Fruit fly (Drosophila melanogaster): Measurements from ENCODE around the gene CG11601.

Gene CG11601

DNA sequence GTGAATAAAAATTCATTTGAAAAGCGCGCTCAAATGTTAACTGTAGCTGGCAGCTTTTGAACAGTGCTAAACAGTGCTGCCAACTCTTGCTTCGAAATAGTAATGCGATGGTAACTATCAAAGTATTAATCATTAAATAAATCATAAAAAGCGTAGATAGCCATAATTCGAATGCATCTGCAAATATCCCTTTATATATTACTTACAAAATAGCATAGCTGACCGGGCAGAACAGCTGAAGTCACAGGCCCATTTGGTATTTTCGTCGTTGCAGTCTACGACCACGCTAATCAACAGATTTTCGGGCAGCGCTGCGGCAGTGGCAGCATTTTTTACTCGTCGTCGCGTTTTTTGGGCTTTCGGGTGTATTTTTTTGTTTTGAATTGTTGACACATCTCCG, 22.6 kb upstream of the CG11601 start, which contains the start of gene Plc21C:
Gene Plc21C (plus strand): TSS at position 290 of the 400 bp plus-strand sequence.
- no peak for TF ChIP-seq CG34367 (tag; optimal IDR thresholded peaks at IDR 0.05)
- no peak for TF ChIP-seq rn (GFP tag; IDR thresholded peaks at IDR 0.05)
- TF ChIP-seq CG8301 (tag; optimal IDR thresholded peaks at IDR 0.05), result no peak
- TF ChIP-seq Snoo (tag; optimal IDR thresholded peaks at IDR 0.05), result no peak
- TF ChIP-seq CG17806 (tag; optimal IDR thresholded peaks at IDR 0.05), result peak; percentile 11
- no peak for TF ChIP-seq CG10348 (GFP tag; IDR thresholded peaks at IDR 0.05)
- TF ChIP-seq D1 (tag; optimal IDR thresholded peaks at IDR 0.05), result no peak
- no peak for TF ChIP-seq Pif1B (GFP tag; optimal IDR thresholded peaks at IDR 0.05)
- no peak for TF ChIP-seq CG4496 (GFP tag; IDR thresholded peaks at IDR 0.05)
- TF ChIP-seq CG9948 (tag; optimal IDR thresholded peaks at IDR 0.05), result no peak
- TF ChIP-seq EcR (GFP tag; optimal IDR thresholded peaks at IDR 0.05), result no peak
- TF ChIP-seq CG14655 (GFP tag; optimal IDR thresholded peaks at IDR 0.05), result peak; percentile 9
- TF ChIP-seq CG13204 (GFP tag; optimal IDR thresholded peaks at IDR 0.05), result no peak
- TF ChIP-seq gl (tag; optimal IDR thresholded peaks at IDR 0.05), result no peak
- peak; percentile 14 for TF ChIP-seq CG8159 (tag; optimal IDR thresholded peaks at IDR 0.05)
- TF ChIP-seq CG15710 (tag; optimal IDR thresholded peaks at IDR 0.05), result peak; percentile 27
- TF ChIP-seq fd96Ca (GFP tag; IDR thresholded peaks at IDR 0.05), result no peak
- TF ChIP-seq Ets98B (GFP tag; IDR thresholded peaks at IDR 0.05), result no peak
- TF ChIP-seq CG12605 (GFP tag; IDR thresholded peaks at IDR 0.05), result no peak
- no peak for TF ChIP-seq Pif1A (GFP tag; optimal IDR thresholded peaks at IDR 0.05)
- no peak for TF ChIP-seq CG32121 (GFP tag; IDR thresholded peaks at IDR 0.05)

DNA sequence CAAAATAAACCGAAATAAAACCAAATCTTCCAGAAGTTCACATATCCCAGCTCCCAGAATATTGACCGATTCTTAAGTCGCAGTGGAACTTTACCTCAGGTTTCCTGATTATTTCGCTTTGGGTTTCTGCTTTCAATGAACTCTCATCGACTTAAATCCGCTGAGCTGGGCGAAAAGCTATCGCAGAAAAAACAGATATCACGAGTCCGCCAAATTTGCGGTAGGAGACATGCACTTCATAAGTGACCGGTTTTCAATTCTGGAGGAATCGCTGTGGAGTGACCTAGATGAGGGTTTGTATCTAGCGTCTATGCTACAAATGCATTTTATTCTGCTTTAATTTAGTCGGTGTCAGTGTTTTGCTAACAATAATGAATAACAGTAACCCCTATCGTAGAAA, 22.1 kb upstream of the CG11601 start:
- no peak for TF ChIP-seq CG17806 (tag; optimal IDR thresholded peaks at IDR 0.05)

DNA sequence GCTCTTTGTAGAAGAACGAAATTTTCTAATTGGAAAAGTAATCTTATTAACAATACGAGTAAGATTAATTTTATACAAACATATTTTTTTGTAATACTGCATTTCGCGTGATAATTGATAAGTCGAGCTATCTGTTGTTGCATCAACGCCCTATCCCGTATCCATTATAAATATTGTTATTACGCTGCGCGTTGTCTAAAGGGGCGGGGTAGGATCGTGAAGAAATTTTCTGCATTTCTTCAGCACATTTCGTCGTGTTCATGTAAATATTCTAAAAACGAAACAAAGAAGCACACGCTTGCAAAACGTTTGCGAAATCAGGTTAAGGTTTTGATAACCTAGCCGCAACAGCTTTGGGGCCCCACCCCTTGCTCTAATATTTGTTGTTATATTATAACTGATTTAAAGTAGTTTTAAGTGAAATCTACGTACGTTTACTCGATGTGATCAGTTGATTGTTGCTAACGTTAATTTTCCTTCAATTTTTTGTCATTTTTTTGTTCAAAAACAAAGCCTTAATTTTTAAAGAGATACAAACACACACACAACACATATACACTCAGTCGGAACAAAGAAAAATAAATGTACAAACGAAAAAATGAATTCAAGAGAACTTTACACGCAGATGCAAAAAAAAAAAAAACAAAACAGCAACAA, 20.4 kb upstream of the CG11601 start:
- TF ChIP-seq Snoo (tag; optimal IDR thresholded peaks at IDR 0.05), result no peak
- no peak for TF ChIP-seq Pif1B (GFP tag; optimal IDR thresholded peaks at IDR 0.05)
- no peak for TF ChIP-seq CG32121 (GFP tag; IDR thresholded peaks at IDR 0.05)
- no peak for TF ChIP-seq Ets98B (GFP tag; IDR thresholded peaks at IDR 0.05)
- TF ChIP-seq CG14655 (GFP tag; optimal IDR thresholded peaks at IDR 0.05), result no peak
- TF ChIP-seq CG34367 (tag; optimal IDR thresholded peaks at IDR 0.05), result no peak
- TF ChIP-seq EcR (GFP tag; optimal IDR thresholded peaks at IDR 0.05), result no peak
- no peak for TF ChIP-seq CG13204 (GFP tag; optimal IDR thresholded peaks at IDR 0.05)
- no peak for TF ChIP-seq CG10348 (GFP tag; IDR thresholded peaks at IDR 0.05)
- TF ChIP-seq CG9948 (tag; optimal IDR thresholded peaks at IDR 0.05), result no peak
- TF ChIP-seq CG15710 (tag; optimal IDR thresholded peaks at IDR 0.05), result no peak
- TF ChIP-seq CG8159 (tag; optimal IDR thresholded peaks at IDR 0.05), result no peak
- no peak for TF ChIP-seq CG17806 (tag; optimal IDR thresholded peaks at IDR 0.05)
- TF ChIP-seq CG4496 (GFP tag; IDR thresholded peaks at IDR 0.05), result no peak
- no peak for TF ChIP-seq rn (GFP tag; IDR thresholded peaks at IDR 0.05)
- TF ChIP-seq CG8301 (tag; optimal IDR thresholded peaks at IDR 0.05), result no peak
- TF ChIP-seq CG12605 (GFP tag; IDR thresholded peaks at IDR 0.05), result no peak
- no peak for TF ChIP-seq fd96Ca (GFP tag; IDR thresholded peaks at IDR 0.05)
- TF ChIP-seq Pif1A (GFP tag; optimal IDR thresholded peaks at IDR 0.05), result no peak
- no peak for TF ChIP-seq gl (tag; optimal IDR thresholded peaks at IDR 0.05)

DNA sequence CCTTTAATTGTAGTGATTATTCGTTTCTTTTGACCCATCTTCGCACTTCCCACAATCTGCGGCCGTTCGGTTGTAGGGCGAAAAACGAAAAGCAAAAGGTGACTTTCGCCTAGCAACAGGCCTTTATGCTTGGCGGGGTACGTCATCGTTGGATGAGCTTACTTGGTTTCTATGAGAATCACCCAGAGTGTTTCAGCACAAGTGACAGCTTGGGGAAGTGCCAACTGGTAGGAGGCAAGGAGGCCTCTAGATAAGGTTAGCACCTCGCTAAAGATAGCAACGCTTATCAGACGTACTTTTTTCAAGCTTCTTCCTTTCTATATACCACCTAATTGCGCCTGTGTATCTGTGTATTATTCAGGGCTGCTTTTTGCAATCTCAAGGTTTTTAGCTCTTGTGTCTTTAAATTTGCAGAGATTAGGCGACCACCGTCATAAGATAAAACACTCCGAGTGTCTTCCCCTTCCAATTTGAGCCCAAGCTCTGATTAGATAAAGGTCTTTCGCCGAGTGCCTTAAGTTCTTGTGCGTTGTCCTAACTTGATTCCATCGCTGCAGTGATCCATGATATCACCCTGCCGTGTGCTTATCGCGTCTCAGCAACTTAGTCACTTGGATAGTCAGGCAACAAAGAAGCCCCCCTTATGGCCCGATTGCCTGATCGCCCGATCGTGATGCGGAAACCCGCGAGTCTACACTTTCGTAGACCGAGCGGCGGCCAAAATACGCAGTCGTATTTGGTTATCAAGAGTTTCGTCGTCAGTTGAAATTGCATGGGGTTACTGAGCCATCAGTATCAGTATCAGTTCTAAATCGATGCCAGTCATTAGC, 18.0 kb upstream of the CG11601 start:
- TF ChIP-seq gl (tag; optimal IDR thresholded peaks at IDR 0.05) (no peak), CG8159 (tag; optimal IDR thresholded peaks at IDR 0.05) (no peak), CG34367 (tag; optimal IDR thresholded peaks at IDR 0.05) (no peak), CG13204 (GFP tag; optimal IDR thresholded peaks at IDR 0.05) (no peak), CG14655 (GFP tag; optimal IDR thresholded peaks at IDR 0.05) (no peak), Pif1A (GFP tag; optimal IDR thresholded peaks at IDR 0.05) (no peak), CG4496 (GFP tag; IDR thresholded peaks at IDR 0.05) (no peak), CG10348 (GFP tag; IDR thresholded peaks at IDR 0.05) (no peak), CG32121 (GFP tag; IDR thresholded peaks at IDR 0.05) (no peak), D1 (tag; optimal IDR thresholded peaks at IDR 0.05) (no peak)

dm6 chr2L:300006-300405, 16.9 kb upstream of the CG11601 start:
- TF ChIP-seq Ets98B (GFP tag; IDR thresholded peaks at IDR 0.05) (no peak), fd96Ca (GFP tag; IDR thresholded peaks at IDR 0.05) (no peak), gl (tag; optimal IDR thresholded peaks at IDR 0.05) (no peak), rn (GFP tag; IDR thresholded peaks at IDR 0.05) (no peak), CG14655 (GFP tag; optimal IDR thresholded peaks at IDR 0.05) (no peak), CG8159 (tag; optimal IDR thresholded peaks at IDR 0.05) (no peak), Snoo (tag; optimal IDR thresholded peaks at IDR 0.05) (no peak), CG32121 (GFP tag; IDR thresholded peaks at IDR 0.05) (no peak), CG9948 (tag; optimal IDR thresholded peaks at IDR 0.05) (no peak), D1 (tag; optimal IDR thresholded peaks at IDR 0.05) (no peak), CG12605 (GFP tag; IDR thresholded peaks at IDR 0.05) (no peak)

DNA sequence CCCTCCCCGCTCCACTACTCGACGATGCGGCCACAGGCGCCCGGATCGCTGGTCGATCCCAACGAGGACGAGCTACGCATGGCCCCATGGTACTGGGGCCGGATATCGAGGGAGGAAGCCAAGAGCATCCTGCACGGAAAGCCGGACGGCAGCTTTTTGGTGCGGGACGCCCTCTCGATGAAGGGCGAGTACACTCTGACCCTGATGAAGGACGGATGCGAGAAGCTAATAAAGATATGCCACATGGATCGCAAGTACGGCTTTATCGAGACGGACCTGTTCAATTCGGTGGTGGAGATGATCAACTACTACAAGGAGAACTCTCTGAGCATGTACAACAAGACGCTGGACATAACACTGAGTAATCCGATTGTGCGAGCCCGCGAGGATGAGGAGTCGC, 16.0 kb upstream of the CG11601 start:
- TF ChIP-seq gl (tag; optimal IDR thresholded peaks at IDR 0.05), result no peak
- no peak for TF ChIP-seq Pif1A (GFP tag; optimal IDR thresholded peaks at IDR 0.05)
